Worm (Caenorhabditis elegans): ENCODE measurements around the gene cyp-35A2.

- no peak for TF ChIP-seq dao-5 (tag; optimal IDR thresholded peaks at IDR 0.05)
- no peak for TF ChIP-seq him-1 (tag; optimal IDR thresholded peaks at IDR 0.05)
Observed at ce11 chrV:7320909-7321308, 43.1 kb downstream of the cyp-35A2 start, which contains the start of gene lmd-4.
